Worm (Caenorhabditis elegans) whole organism, mixed stage, embryonic: ENCODE results near the gene wrt-4.

ENCODE experiments used
- bed-3 ChIP-seq: fragments of 200-800 bp; sonication (Bioruptor generic); optimal IDR thresholded peaks from 3 replicates; lab custom pipeline; 2018; ENCODE audit warnings: mild to moderate bottlenecking, missing genetic modification characterization, moderate library complexity, missing compliant biosample characterization
- nhr-12 ChIP-seq: fragments of 150-350 bp; optimal IDR thresholded peaks from 2 replicates; lab custom pipeline; 2014; ENCODE audit warnings: missing biosample characterization, missing genetic modification characterization
- nhr-2 ChIP-seq: fragments of 150-350 bp; optimal IDR thresholded peaks from 2 replicates; lab custom pipeline; 2014; ENCODE audit warnings: missing biosample characterization, missing genetic modification characterization
- nhr-237 ChIP-seq: fragments of 150-350 bp; optimal IDR thresholded peaks from 2 replicates; lab custom pipeline; 2014; ENCODE audit warnings: missing biosample characterization, missing genetic modification characterization
- pha-4 ChIP-seq: fragments of 150-350 bp; optimal IDR thresholded peaks from 2 replicates; lab custom pipeline; 2018; ENCODE audit warnings: missing biosample characterization, missing genetic modification reagents, missing genetic modification characterization
- snpc-4 ChIP-seq: fragments of 150-350 bp; optimal IDR thresholded peaks from 2 replicates; lab custom pipeline; 2014; ENCODE audit warnings: missing biosample characterization, missing genetic modification characterization
- unc-39 ChIP-seq: fragments of 150-350 bp; optimal IDR thresholded peaks from 2 replicates; lab custom pipeline; 2014; ENCODE audit warnings: missing biosample characterization, missing genetic modification characterization
- unc-62 ChIP-seq: fragments of 150-350 bp; optimal IDR thresholded peaks from 2 replicates; lab custom pipeline; 2014; ENCODE audit warnings: missing biosample characterization, missing genetic modification reagents, missing genetic modification characterization
- ztf-11 ChIP-seq: fragments of 150-350 bp; optimal IDR thresholded peaks from 2 replicates; lab custom pipeline; 2014; ENCODE audit warnings: missing biosample characterization, missing genetic modification characterization

DNA sequence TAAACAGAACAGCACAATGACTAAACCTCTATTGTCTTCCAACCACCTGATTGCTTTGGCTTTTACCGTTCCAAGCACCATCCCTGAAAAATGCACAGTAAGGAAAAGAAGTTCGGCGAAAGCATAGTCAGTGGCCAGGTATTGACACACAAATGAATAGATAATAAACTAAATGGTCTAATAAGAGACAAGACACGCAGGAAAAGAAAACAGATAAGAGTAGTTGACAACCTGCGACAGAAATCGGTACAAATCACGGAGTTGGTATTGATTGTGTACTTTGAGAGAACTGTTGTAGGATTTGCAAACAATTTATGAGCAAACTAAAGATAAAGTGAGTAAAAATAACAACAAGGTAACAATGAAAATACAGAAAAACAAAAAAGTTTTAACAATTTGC lies 14.3 kb upstream of the wrt-4 start, which contains the start of gene Y7A5A.1:
- no peak for TF ChIP-seq pha-4 (tag; lab: Kevin White, UChicago)
- no peak for TF ChIP-seq ztf-11
- no peak for TF ChIP-seq unc-39 (tag; lab: Kevin White, UChicago)
- no peak for TF ChIP-seq bed-3 (GFP tag; lab: Kevin White, UChicago)
- no peak for TF ChIP-seq nhr-2 (tag; lab: Kevin White, UChicago)
- TF ChIP-seq unc-62 (GFP tag; lab: Kevin White, UChicago), result no peak
- TF ChIP-seq nhr-237 (tag; lab: Kevin White, UChicago), result no peak
- TF ChIP-seq snpc-4 (tag; lab: Kevin White, UChicago), result no peak
- no peak for TF ChIP-seq nhr-12 (tag; lab: Kevin White, UChicago)
